Fruit fly (Drosophila melanogaster): Measurements from ENCODE around the gene TM9SF2.

TM9SF2 gene

DNA sequence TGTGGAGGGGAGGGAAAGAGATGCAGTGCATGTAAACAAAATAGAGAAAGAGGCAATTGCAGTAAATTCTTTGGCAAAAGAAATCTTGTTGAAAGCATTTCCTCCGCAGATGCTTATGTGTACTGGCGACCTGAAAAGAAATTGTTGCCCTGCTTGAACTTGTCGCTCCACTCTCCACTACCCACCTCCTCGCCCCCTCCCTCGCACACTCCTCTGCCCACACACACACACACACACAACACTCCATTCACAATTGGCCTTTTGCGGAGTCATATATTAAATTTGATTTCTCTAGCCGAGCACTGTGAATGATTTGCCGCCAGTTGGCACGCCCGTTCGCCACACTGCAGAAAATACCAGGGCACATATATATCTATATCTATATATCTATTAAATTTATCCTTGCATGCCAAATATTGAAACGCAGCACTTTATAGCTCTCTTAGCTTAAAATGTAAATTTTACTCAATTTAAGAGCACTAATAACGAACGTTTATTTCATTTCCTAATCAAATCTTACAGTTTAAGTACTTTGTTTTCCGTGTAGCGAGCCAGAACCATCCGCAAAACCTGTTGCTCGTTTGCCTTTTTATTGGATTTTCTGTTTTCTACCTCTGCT lies 24.8 kb upstream of the TM9SF2 start (continued):
- peak; percentile 89 for TF ChIP-seq CG18599 (GFP tag; optimal IDR thresholded peaks at IDR 0.05)
- TF ChIP-seq MBD-R2 (GFP tag; IDR thresholded peaks at IDR 0.05), result peak; percentile 69
- peak; percentile 72 for TF ChIP-seq dmrt99B (tag; optimal IDR thresholded peaks at IDR 0.05)
- TF ChIP-seq eyg (GFP tag; optimal IDR thresholded peaks at IDR 0.05), result peak; percentile 34
- no peak; the same call in 1 of the 2 replicates for TF ChIP-seq Ravus (GFP tag; IDR thresholded peaks at IDR 0.05)
- peak; percentile 55 for TF ChIP-seq Chrac-16 (GFP tag; optimal IDR thresholded peaks at IDR 0.05)
- TF ChIP-seq CG11504 (tag; optimal IDR thresholded peaks at IDR 0.05), result peak; percentile 78
- TF ChIP-seq pho (GFP tag; optimal IDR thresholded peaks at IDR 0.05), result peak; percentile 40
- peak; percentile 6 for TF ChIP-seq CG12942 (GFP tag; optimal IDR thresholded peaks at IDR 0.05)
- TF ChIP-seq dmrt11E (tag; optimal IDR thresholded peaks at IDR 0.05), result peak; percentile 23
- peak; percentile 49 for TF ChIP-seq CG7928 (GFP tag; optimal IDR thresholded peaks at IDR 0.05)
- TF ChIP-seq Dip3 (GFP tag; optimal IDR thresholded peaks at IDR 0.05), result peak; percentile 57
- TF ChIP-seq Gug (GFP tag; IDR thresholded peaks at IDR 0.05), result peak; percentile 58; the same call in 3 of the 4 replicates
- TF ChIP-seq gro (GFP tag; optimal IDR thresholded peaks at IDR 0.05), result peak; percentile 43
- TF ChIP-seq aop (GFP tag; IDR thresholded peaks at IDR 0.05), result no peak
- TF ChIP-seq TFAM (GFP tag; optimal IDR thresholded peaks at IDR 0.05), result no peak
- TF ChIP-seq CG10267 (tag; optimal IDR thresholded peaks at IDR 0.05), result peak; percentile 63
- TF ChIP-seq CG8388 (GFP tag; optimal IDR thresholded peaks at IDR 0.05), result peak; percentile 44
- TF ChIP-seq sd (tag; optimal IDR thresholded peaks at IDR 0.05), result no peak
- peak; percentile 67 for TF ChIP-seq zf30C (GFP tag; optimal IDR thresholded peaks at IDR 0.05)
- TF ChIP-seq MTF-1 (GFP tag; optimal IDR thresholded peaks at IDR 0.05; ENCODE audit: borderline replicate concordance), result no peak
- no peak for TF ChIP-seq inv (GFP tag; IDR thresholded peaks at IDR 0.05; ENCODE audit: partially characterized antibody)
- TF ChIP-seq Dref (GFP tag; IDR thresholded peaks at IDR 0.05), result no peak
- TF ChIP-seq NK7.1 (GFP tag; optimal IDR thresholded peaks at IDR 0.05), result peak; percentile 49
- peak; percentile 63 for TF ChIP-seq fd96Cb (tag; optimal IDR thresholded peaks at IDR 0.05)
- TF ChIP-seq Hand (GFP tag; optimal IDR thresholded peaks at IDR 0.05), result peak; percentile 37
- TF ChIP-seq twi (tag; optimal IDR thresholded peaks at IDR 0.05), result peak; percentile 1
- TF ChIP-seq Lim3 (GFP tag; IDR thresholded peaks at IDR 0.05), result no peak
- peak; percentile 78 for TF ChIP-seq bcd (GFP tag; optimal IDR thresholded peaks at IDR 0.05)
- TF ChIP-seq salm (tag; optimal IDR thresholded peaks at IDR 0.05), result no peak
- peak; percentile 68 for TF ChIP-seq ind (GFP tag; optimal IDR thresholded peaks at IDR 0.05)
- peak; percentile 37 for TF ChIP-seq CG6683 (GFP tag; optimal IDR thresholded peaks at IDR 0.05)
- no peak for TF ChIP-seq insv (GFP tag; optimal IDR thresholded peaks at IDR 0.05)
- TF ChIP-seq Doc2 (GFP tag; IDR thresholded peaks at IDR 0.05), result no peak
- peak; percentile 76 for TF ChIP-seq gsb (GFP tag; IDR thresholded peaks at IDR 0.05)
- TF ChIP-seq chif (GFP tag; optimal IDR thresholded peaks at IDR 0.05), result peak; percentile 34 to 47
- peak; percentile 44 for TF ChIP-seq CG8359 (GFP tag; optimal IDR thresholded peaks at IDR 0.05; ENCODE audit: borderline replicate concordance)
- no peak; the same call in 1 of the 2 replicates for TF ChIP-seq stc (GFP tag; IDR thresholded peaks at IDR 0.05)
- no peak for TF ChIP-seq CG7963 (GFP tag; IDR thresholded peaks at IDR 0.05; ENCODE audit: partially characterized antibody)
- peak; percentile 80 for TF ChIP-seq Atf6 (GFP tag; IDR thresholded peaks at IDR 0.05)
- peak; percentile 30 for TF ChIP-seq Hr3 (GFP tag; optimal IDR thresholded peaks at IDR 0.05)
- TF ChIP-seq gce (GFP tag; IDR thresholded peaks at IDR 0.05), result no peak
- peak; percentile 25 for TF ChIP-seq Camta (GFP tag; optimal IDR thresholded peaks at IDR 0.05)
- no peak for TF ChIP-seq dimm (GFP tag; IDR thresholded peaks at IDR 0.05)
- no peak for TF ChIP-seq dan (GFP tag; IDR thresholded peaks at IDR 0.05)
- TF ChIP-seq trem (tag; optimal IDR thresholded peaks at IDR 0.05), result peak; percentile 66
- TF ChIP-seq cad (GFP tag; optimal IDR thresholded peaks at IDR 0.05), result no peak
- 0 out of 2 replicates have a peak, but pooled peaks have one; percentile 55 for TF ChIP-seq seq (GFP tag; IDR thresholded peaks at IDR 0.05)
- peak; percentile 57 for TF ChIP-seq tio (GFP tag; optimal IDR thresholded peaks at IDR 0.05)
- no peak for TF ChIP-seq pnt (GFP tag; optimal IDR thresholded peaks at IDR 0.05)
